Fruit fly (Drosophila melanogaster) ovary, adult (tissue): ENCODE measurements around the gene Raf.

ENCODE experiments used
- CG17801 ChIP-seq: fragments of 200-800 bp; optimal IDR thresholded peaks from 2 replicates; lab custom pipeline; 2019; ENCODE audit warnings: missing biosample characterization, mild to moderate bottlenecking, missing genetic modification characterization, moderate library complexity; ENCODE audit not compliant: partially characterized antibody

Raf gene

dm6 chrX:2295435-2296229 is at the start of gene Raf:
Gene Raf (plus strand): TSS chrX:2295466.
- peak; percentile 39 for TF ChIP-seq CG17801 (GFP tag; lab: Kevin White, UChicago)

- no peak for TF ChIP-seq CG17801 (GFP tag; lab: Kevin White, UChicago)
Observed at dm6 chrX:2245931-2246330, 49.3 kb upstream of the Raf start, which contains the start of gene Or2a. Gene Or2a (plus strand): TSS chrX:2246231.

dm6 chrX:2249763-2250162 is 45.5 kb upstream of the Raf start, which contains the start of gene crn:
Gene crn (minus strand): TSS chrX:2249983.
- no peak for TF ChIP-seq CG17801 (GFP tag; lab: Kevin White, UChicago)

- TF ChIP-seq CG17801 (GFP tag; lab: Kevin White, UChicago), result no peak
Observed at dm6 chrX:2251688-2252087, 43.6 kb upstream of the Raf start, which contains the start of gene CG3191. Gene CG3191 (minus strand): TSS chrX:2251993.

dm6 chrX:2254020-2254626 is 41.1 kb upstream of the Raf start, which contains the start of gene CG3091:
Gene CG3091 (minus strand): TSS chrX:2254197.
- peak; percentile 18 for TF ChIP-seq CG17801 (GFP tag; lab: Kevin White, UChicago)

- TF ChIP-seq CG17801 (GFP tag; lab: Kevin White, UChicago), result no peak
Observed at dm6 chrX:2255035-2255434, 40.2 kb upstream of the Raf start.

- TF ChIP-seq CG17801 (GFP tag; lab: Kevin White, UChicago), result no peak
Observed at dm6 chrX:2258602-2259233, 36.5 kb upstream of the Raf start.

- TF ChIP-seq CG17801 (GFP tag; lab: Kevin White, UChicago), result no peak
Observed at dm6 chrX:2259763-2260162, 35.5 kb upstream of the Raf start, which contains the start of gene CG3078. Gene CG3078 (minus strand): TSS chrX:2259863.

dm6 chrX:2262511-2262910 is 32.8 kb upstream of the Raf start, which contains the start of the genes temp and CG3071:
Gene temp (minus strand): TSS chrX:2262515.
Gene CG3071 (plus strand): TSS chrX:2262837.
- TF ChIP-seq CG17801 (GFP tag; lab: Kevin White, UChicago), result peak; percentile 16

dm6 chrX:2269822-2270556 is 25.3 kb upstream of the Raf start:
- TF ChIP-seq CG17801 (GFP tag; lab: Kevin White, UChicago), result no peak

dm6 chrX:2270557-2270930 is 24.7 kb upstream of the Raf start, which contains the start of gene CG2924:
Gene CG2924 (minus strand): TSS chrX:2270761.
- TF ChIP-seq CG17801 (GFP tag; lab: Kevin White, UChicago), result peak; percentile 63

- TF ChIP-seq CG17801 (GFP tag; lab: Kevin White, UChicago), result peak; percentile 54
Observed at dm6 chrX:2274704-2275199, 20.5 kb upstream of the Raf start, which contains the start of gene Grp170. Gene Grp170 (minus strand): TSS chrX:2275068.

- TF ChIP-seq CG17801 (GFP tag; lab: Kevin White, UChicago), result peak; percentile 32
Observed at dm6 chrX:2275249-2275872, 19.9 kb upstream of the Raf start, which contains the start of gene Vml. Gene Vml (plus strand): TSS chrX:2275822.
